Worm (Caenorhabditis elegans) whole organism, late embryonic: Measurements from ENCODE around the gene mrps-5.

Source experiments
- ceh-2 ChIP-seq: sonication (generic microtip); optimal IDR thresholded peaks from 2 replicates; lab custom pipeline; 2016; ENCODE audit warnings: missing genotype, missing genetic modification characterization, missing compliant biosample characterization
- elt-2 ChIP-seq: sonication (generic microtip); optimal IDR thresholded peaks from 2 replicates; lab custom pipeline; 2016; ENCODE audit warnings: missing genetic modification reagents, missing genetic modification characterization, missing compliant biosample characterization
- nhr-232 ChIP-seq: sonication (generic microtip); optimal IDR thresholded peaks from 2 replicates; lab custom pipeline; 2016; ENCODE audit warnings: missing genetic modification characterization, missing compliant biosample characterization
- sdc-2 ChIP-seq: sonication (generic microtip); optimal IDR thresholded peaks from 2 replicates; lab custom pipeline; 2016; ENCODE audit warnings: missing genotype, missing genetic modification characterization, missing compliant biosample characterization
- sox-2 ChIP-seq: fragments of 200-800 bp; sonication (Bioruptor generic); IDR thresholded peaks from 2 replicates; pipeline ENCODE4 v1.3.6; 2022; ENCODE audit warnings: missing genetic modification reagents, missing genetic modification characterization, missing compliant biosample characterization

ce11 chrV:12586793-12587192, 23.5 kb downstream of the mrps-5 start:
- TF ChIP-seq ceh-2 (no peak), elt-2 (tag; lab: Kevin White, UChicago) (no peak), sox-2 (GFP tag; lab: Robert Waterston, UW) (no peak), nhr-232 (tag; lab: Kevin White, UChicago) (no peak), sdc-2 (tag; lab: Kevin White, UChicago) (no peak)
